In the genomic region with DNA sequence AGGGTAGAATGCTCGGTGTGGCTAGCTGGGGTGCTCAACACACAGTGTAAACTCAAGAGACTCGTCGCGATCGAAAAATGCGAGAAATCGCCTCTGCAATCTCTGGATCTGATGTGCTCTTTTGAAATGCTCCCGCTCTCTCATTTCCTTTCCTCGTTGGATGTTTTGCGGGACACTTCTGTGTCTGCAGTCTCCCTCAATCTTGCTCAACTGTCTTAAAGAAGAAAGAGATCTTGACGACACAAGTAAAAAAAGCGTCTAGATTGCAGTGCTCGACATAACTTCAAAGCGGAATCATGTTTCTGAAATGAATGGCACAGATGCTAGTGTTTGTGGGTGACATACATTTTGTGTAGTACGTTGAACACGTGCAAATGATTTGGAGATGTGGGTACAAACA, we compare ENCODE assay signal across 2 worm cellular contexts.
TF ChIP-seq lines count a peak whose summit lies in the region.

No protein-coding gene starts in this region.

TF ChIP-seq in whole organism, L1 larva, 84 proteins besides CTCF, POLR2A, EP300 and RAD21 (continued from another document):
- TF ChIP-seq lin-39 (tag; optimal IDR thresholded peaks at IDR 0.05; lab: Kevin White, UChicago) = no peak
- peak; percentile 69 for TF ChIP-seq lin-14 (GFP tag; optimal IDR thresholded peaks at IDR 0.05; lab: Kevin White, UChicago)
- TF ChIP-seq unc-30 (tag; optimal IDR thresholded peaks at IDR 0.05; lab: Kevin White, UChicago) = no peak
- TF ChIP-seq alr-1 (tag; optimal IDR thresholded peaks at IDR 0.05; lab: Kevin White, UChicago; ENCODE audit: borderline replicate concordance) = no peak
- peak; percentile 33 for TF ChIP-seq mep-1 (tag; optimal IDR thresholded peaks at IDR 0.05; lab: Kevin White, UChicago)
- peak in 1 of 2 experiments; percentile 20 for TF ChIP-seq mdl-1 (tag; optimal IDR thresholded peaks at IDR 0.05; lab: Kevin White, UChicago)
- peak; percentile 33 for TF ChIP-seq nhr-71 (tag; optimal IDR thresholded peaks at IDR 0.05; lab: Kevin White, UChicago)
- TF ChIP-seq skn-1 (tag; optimal IDR thresholded peaks at IDR 0.05; lab: Kevin White, UChicago) = no peak
- TF ChIP-seq grh-1 (GFP tag; IDR thresholded peaks at IDR 0.05; lab: Robert Waterston, UW) = no peak
- no peak for TF ChIP-seq pqm-1 (tag; optimal IDR thresholded peaks at IDR 0.05; lab: Kevin White, UChicago)
- TF ChIP-seq nhr-20 (tag; optimal IDR thresholded peaks at IDR 0.05; lab: Kevin White, UChicago) = peak; percentile 29
- TF ChIP-seq efl-1 (optimal IDR thresholded peaks at IDR 0.05; lab: Kevin White, UChicago) = no peak
- peak in 1 of 2 experiments; percentile 15 for TF ChIP-seq efl-1 (GFP tag; optimal IDR thresholded peaks at IDR 0.05 in 1 of 2; lab: Kevin White, UChicago)
- TF ChIP-seq nhr-19 (GFP tag; conservative IDR thresholded peaks at IDR 0.05; lab: Robert Waterston, UW) = 0 out of 2 replicates have a peak, but pooled peaks have one; percentile 7
- peak; percentile 68 for TF ChIP-seq rnt-1 (tag; optimal IDR thresholded peaks at IDR 0.05; lab: Kevin White, UChicago)
- TF ChIP-seq fos-1 (tag; optimal IDR thresholded peaks at IDR 0.05; lab: Kevin White, UChicago) = no peak
- no peak for TF ChIP-seq fkh-8 (tag; optimal IDR thresholded peaks at IDR 0.05; lab: Kevin White, UChicago)
- no peak for TF ChIP-seq ces-1 (GFP tag; optimal IDR thresholded peaks at IDR 0.05; lab: Kevin White, UChicago)
- TF ChIP-seq fkh-4 (tag; optimal IDR thresholded peaks at IDR 0.05; lab: Kevin White, UChicago; ENCODE audit: borderline replicate concordance) = peak; percentile 28
- TF ChIP-seq snu-23 (GFP tag; optimal IDR thresholded peaks at IDR 0.05; lab: Kevin White, UChicago) = peak; percentile 18
- peak; percentile 5 for TF ChIP-seq irx-1 (tag; optimal IDR thresholded peaks at IDR 0.05; lab: Kevin White, UChicago)
- no peak for TF ChIP-seq ama-1 (optimal IDR thresholded peaks at IDR 0.05; lab: Kevin White, UChicago)
- TF ChIP-seq lir-3 (tag; optimal IDR thresholded peaks at IDR 0.05; lab: Kevin White, UChicago; ENCODE audit: poor library complexity) = no peak
- TF ChIP-seq C04F5.9 (tag; optimal IDR thresholded peaks at IDR 0.05; lab: Kevin White, UChicago) = no peak

TF ChIP-seq in whole organism, L2 larva, 48 proteins besides CTCF, POLR2A, EP300 and RAD21 (continued from another document):
- no peak for TF ChIP-seq nhr-11 (tag; optimal IDR thresholded peaks at IDR 0.05; lab: Kevin White, UChicago)
- no peak for TF ChIP-seq nhr-25 (tag; optimal IDR thresholded peaks at IDR 0.05; lab: Kevin White, UChicago)
- no peak for TF ChIP-seq egl-27 (tag; optimal IDR thresholded peaks at IDR 0.05; lab: Kevin White, UChicago)
- no peak for TF ChIP-seq nhr-12 (tag; optimal IDR thresholded peaks at IDR 0.05; lab: Kevin White, UChicago)
- no peak for TF ChIP-seq dmd-4 (tag; optimal IDR thresholded peaks at IDR 0.05; lab: Kevin White, UChicago)
- no peak for TF ChIP-seq nhr-21 (tag; optimal IDR thresholded peaks at IDR 0.05; lab: Kevin White, UChicago)
- TF ChIP-seq mdl-1 (tag; optimal IDR thresholded peaks at IDR 0.05; lab: Kevin White, UChicago) = no peak
- no peak for TF ChIP-seq mab-5 (tag; optimal IDR thresholded peaks at IDR 0.05; lab: Kevin White, UChicago)
- TF ChIP-seq F13H6.1 (tag; optimal IDR thresholded peaks at IDR 0.05; lab: Kevin White, UChicago) = peak; percentile 72
- TF ChIP-seq sma-9 (GFP tag; optimal IDR thresholded peaks at IDR 0.05; lab: Kevin White, UChicago) = peak; percentile 56
- no peak for TF ChIP-seq sma-9 (tag; optimal IDR thresholded peaks at IDR 0.05; lab: Kevin White, UChicago)
- no peak for TF ChIP-seq nhr-23 (tag; optimal IDR thresholded peaks at IDR 0.05; lab: Kevin White, UChicago)
